Fruit fly (Drosophila melanogaster) whole organism, embryonic: ENCODE data around the gene SmydA-2.

ENCODE experiments used
- Atf-2 ChIP-seq: fragments of 200-800 bp; sonication (Bioruptor generic); optimal IDR thresholded peaks from 2 replicates; lab custom pipeline; 2016; ENCODE audit warnings: missing biosample characterization, missing genetic modification characterization
- CG10366 ChIP-seq: fragments of 200-800 bp; sonication (Bioruptor generic); IDR thresholded peaks from 2 replicates; pipeline ENCODE4 v1.3.6; 2022; ENCODE audit warnings: missing biosample characterization, missing genetic modification characterization
- CG13123 ChIP-seq: fragments of 200-800 bp; sonication (Bioruptor generic); optimal IDR thresholded peaks from 2 replicates; lab custom pipeline; 2016; ENCODE audit warnings: missing biosample characterization, missing genetic modification characterization
- CG13894 ChIP-seq: fragments of 200-800 bp; sonication (Bioruptor generic); optimal IDR thresholded peaks from 3 replicates; lab custom pipeline; 2018; ENCODE audit warnings: missing biosample characterization, mild to moderate bottlenecking, missing genetic modification characterization, moderate library complexity
- CG14050 ChIP-seq: fragments of 200-800 bp; sonication (Bioruptor generic); IDR thresholded peaks from 3 replicates; pipeline ENCODE4 v1.3.6; 2022; ENCODE audit warnings: missing biosample characterization, missing genetic modification characterization
- CG14441 ChIP-seq: fragments of 200-800 bp; sonication (Bioruptor generic); IDR thresholded peaks from 2 replicates; pipeline ENCODE4 v1.3.6; 2022; ENCODE audit warnings: missing biosample characterization, missing genetic modification characterization
- CG15479 ChIP-seq: fragments of 200-800 bp; sonication (Bioruptor generic); optimal IDR thresholded peaks from 3 replicates; lab custom pipeline; 2019; ENCODE audit warnings: missing biosample characterization, mild to moderate bottlenecking, missing genetic modification characterization, moderate library complexity
- CG15514 ChIP-seq: fragments of 200-800 bp; sonication (Bioruptor generic); optimal IDR thresholded peaks from 3 replicates; lab custom pipeline; 2017; ENCODE audit warnings: missing biosample characterization, missing genetic modification characterization, mild to moderate bottlenecking, moderate library complexity, missing genetic modification reagents
- CG17186 ChIP-seq: fragments of 200-800 bp; sonication (Bioruptor generic); optimal IDR thresholded peaks from 3 replicates; lab custom pipeline; 2017; ENCODE audit warnings: missing biosample characterization, missing genetic modification reagents, missing genetic modification characterization
- CG3726 ChIP-seq: fragments of 200-800 bp; sonication (Bioruptor generic); IDR thresholded peaks from 3 replicates; pipeline ENCODE4, ENCODE4 v1.3.6; 2022; ENCODE audit warnings: missing biosample characterization, missing genetic modification characterization
- CG6813 ChIP-seq: fragments of 200-800 bp; sonication (Bioruptor generic); optimal IDR thresholded peaks from 2 replicates; lab custom pipeline; 2017; ENCODE audit warnings: missing biosample characterization, missing genetic modification characterization, mild to moderate bottlenecking, moderate library complexity, missing genetic modification reagents
- CG7372 ChIP-seq: fragments of 200-800 bp; sonication (Bioruptor generic); IDR thresholded peaks from 2 replicates; pipeline ENCODE4 v1.3.6; 2022; ENCODE audit warnings: missing biosample characterization, missing genetic modification characterization
- CG7928 ChIP-seq: fragments of 200-800 bp; sonication (Bioruptor generic); optimal IDR thresholded peaks from 2 replicates; lab custom pipeline; 2017; ENCODE audit warnings: missing biosample characterization, mild to moderate bottlenecking, missing genetic modification characterization
- CG8944 ChIP-seq: fragments of 200-800 bp; sonication (Bioruptor generic); optimal IDR thresholded peaks from 3 replicates; lab custom pipeline; 2016; ENCODE audit warnings: missing biosample characterization, missing genetic modification characterization
- CkIIα-i1 ChIP-seq: fragments of 200-800 bp; sonication (Bioruptor generic); IDR thresholded peaks from 2 replicates; pipeline ENCODE4 v1.3.6; 2022; ENCODE audit warnings: missing biosample characterization, missing genetic modification characterization
- CoRest ChIP-seq: fragments of 200-800 bp; sonication (Bioruptor generic); optimal IDR thresholded peaks from 3 replicates; lab custom pipeline; 2018; ENCODE audit warnings: missing biosample characterization, mild to moderate bottlenecking, missing genetic modification characterization, moderate library complexity
- D ChIP-seq, 2 experiments: fragments of 200-800 bp in 1 of 2; fragments of >200 bp in 1 of 2; sonication (Bioruptor generic) in 1 of 2; optimal IDR thresholded peaks; 2 replicates in 1 of 2; 3 replicates in 1 of 2; lab custom pipeline; 2017; ENCODE audit warnings: mild to moderate bottlenecking in 1 of 2, missing biosample characterization in 1 of 2, missing genetic modification characterization in 1 of 2, missing genetic modification reagents in 1 of 2
- Dip2 ChIP-seq: fragments of 200-800 bp; sonication (Bioruptor generic); IDR thresholded peaks from 2 replicates; pipeline ENCODE4 v1.3.6; 2022; ENCODE audit warnings: missing biosample characterization, missing genetic modification characterization
- Dll ChIP-seq: fragments of 200-800 bp; sonication (Bioruptor generic); IDR thresholded peaks from 4 replicates; pipeline ENCODE4 v1.3.6; 2022; ENCODE audit warnings: missing biosample characterization, missing genetic modification characterization; ENCODE audit not compliant: partially characterized antibody
- Ets97D ChIP-seq: fragments of 200-800 bp; sonication (Bioruptor generic); optimal IDR thresholded peaks from 3 replicates; lab custom pipeline; 2016; ENCODE audit warnings: missing biosample characterization, missing genetic modification characterization
- HHEX ChIP-seq: fragments of 200-800 bp; sonication (Bioruptor generic); optimal IDR thresholded peaks from 3 replicates; lab custom pipeline; 2017; ENCODE audit warnings: missing biosample characterization, mild to moderate bottlenecking, missing genetic modification characterization, missing genetic modification reagents
- Lhr ChIP-seq: fragments of 200-800 bp; sonication (Bioruptor generic); optimal IDR thresholded peaks from 3 replicates; lab custom pipeline; 2017; ENCODE audit warnings: mild to moderate bottlenecking, missing biosample characterization, missing genetic modification reagents, missing genetic modification characterization
- Nf-YC ChIP-seq: fragments of 200-800 bp; optimal IDR thresholded peaks from 3 replicates; lab custom pipeline; 2019; ENCODE audit warnings: missing biosample characterization, mild to moderate bottlenecking, missing genetic modification characterization, moderate library complexity
- Rx ChIP-seq: fragments of 200-800 bp; sonication (Bioruptor generic); IDR thresholded peaks from 2 replicates; pipeline ENCODE4 v1.3.6; 2022; ENCODE audit warnings: missing biosample characterization, missing genetic modification characterization
- Stat92E ChIP-seq, 3 experiments: fragments of >200 bp in 2 of 3; fragments of 200-800 bp in 1 of 3; sonication (Bioruptor generic) in 1 of 3; optimal IDR thresholded peaks; 2 replicates each; lab custom pipeline; 2017 to 2019; ENCODE audit warnings: missing biosample characterization in 3 of 3, missing genetic modification characterization in 3 of 3, mild to moderate bottlenecking in 1 of 3, moderate library complexity in 1 of 3
- cad ChIP-seq: fragments of >200 bp; optimal IDR thresholded peaks from 2 replicates; lab custom pipeline; 2017; ENCODE audit warnings: missing biosample characterization, missing genetic modification characterization
- caup ChIP-seq: fragments of 200-800 bp; sonication (Bioruptor generic); optimal IDR thresholded peaks from 3 replicates; lab custom pipeline; 2017; ENCODE audit warnings: missing biosample characterization, mild to moderate bottlenecking, missing genetic modification characterization, moderate library complexity; ENCODE audit not compliant: severe bottlenecking
- cg ChIP-seq: fragments of 200-800 bp; sonication (Bioruptor generic); optimal IDR thresholded peaks from 3 replicates; lab custom pipeline; 2019; ENCODE audit warnings: missing biosample characterization, mild to moderate bottlenecking, missing genetic modification characterization, moderate library complexity
- chif ChIP-seq, 2 experiments: fragments of 200-800 bp; sonication (Bioruptor generic); optimal IDR thresholded peaks; 3 replicates each; lab custom pipeline; 2016; ENCODE audit warnings: missing biosample characterization in 2 of 2, missing genetic modification characterization in 2 of 2
- gsb-n ChIP-seq: fragments of 200-800 bp; sonication (Bioruptor generic); optimal IDR thresholded peaks from 3 replicates; lab custom pipeline; 2018; ENCODE audit warnings: missing biosample characterization, mild to moderate bottlenecking, missing genetic modification characterization
- hth ChIP-seq: fragments of >200 bp; optimal IDR thresholded peaks from 2 replicates; lab custom pipeline; 2017; ENCODE audit warnings: inconsistent platforms
- insv ChIP-seq, 2 experiments: fragments of 200-800 bp; sonication (Bioruptor generic); optimal IDR thresholded peaks; 3 replicates each; lab custom pipeline; 2016 to 2018; ENCODE audit warnings: missing biosample characterization in 2 of 2, missing genetic modification characterization in 2 of 2
- kay ChIP-seq: fragments of 200-800 bp; sonication (Bioruptor generic); optimal IDR thresholded peaks from 2 replicates; lab custom pipeline; 2016; ENCODE audit warnings: missing biosample characterization, missing genetic modification characterization
- kni ChIP-seq: fragments of 200-800 bp; sonication (Bioruptor generic); optimal IDR thresholded peaks from 3 replicates; lab custom pipeline; 2017; ENCODE audit warnings: mild to moderate bottlenecking, missing biosample characterization, missing genetic modification reagents, missing genetic modification characterization
- lab ChIP-seq: fragments of 200-800 bp; sonication (Bioruptor generic); optimal IDR thresholded peaks from 3 replicates; lab custom pipeline; 2017; ENCODE audit warnings: missing biosample characterization, missing genetic modification characterization, mild to moderate bottlenecking, moderate library complexity, missing genetic modification reagents
- lilli ChIP-seq: fragments of 200-800 bp; sonication (Bioruptor generic); optimal IDR thresholded peaks from 3 replicates; lab custom pipeline; 2016; ENCODE audit warnings: missing biosample characterization, missing genetic modification characterization
- pho ChIP-seq: fragments of 200-800 bp; sonication (Bioruptor generic); optimal IDR thresholded peaks from 2 replicates; lab custom pipeline; 2016; ENCODE audit warnings: missing biosample characterization, missing genetic modification characterization
- sens ChIP-seq: fragments of 200-800 bp; sonication (Bioruptor generic); peaks from one replicate; lab custom pipeline; 2016; ENCODE audit warnings: missing biosample characterization, missing genetic modification characterization
- twi ChIP-seq: fragments of 200-800 bp; optimal IDR thresholded peaks from 2 replicates; lab custom pipeline; 2019; ENCODE audit warnings: missing biosample characterization, mild to moderate bottlenecking, missing genetic modification characterization, moderate library complexity
- usp ChIP-seq: fragments of >200 bp; optimal IDR thresholded peaks from 2 replicates; lab custom pipeline; 2017; ENCODE audit warnings: missing biosample characterization, missing genetic modification characterization
- z ChIP-seq: fragments of 200-800 bp; sonication (Bioruptor generic); IDR thresholded peaks from 3 replicates; pipeline ENCODE4 v1.3.6; 2022; ENCODE audit warnings: missing biosample characterization, missing genetic modification characterization
- zen ChIP-seq: fragments of 200-800 bp; sonication (Bioruptor generic); optimal IDR thresholded peaks from 3 replicates; lab custom pipeline; 2018; ENCODE audit warnings: missing biosample characterization, mild to moderate bottlenecking, missing genetic modification characterization, moderate library complexity
- zen2 ChIP-seq: fragments of 200-800 bp; sonication (Bioruptor generic); IDR thresholded peaks from 3 replicates; pipeline ENCODE4 v1.3.6; 2022; ENCODE audit warnings: missing biosample characterization, missing genetic modification characterization; ENCODE audit not compliant: partially characterized antibody

The SmydA-2 gene

DNA sequence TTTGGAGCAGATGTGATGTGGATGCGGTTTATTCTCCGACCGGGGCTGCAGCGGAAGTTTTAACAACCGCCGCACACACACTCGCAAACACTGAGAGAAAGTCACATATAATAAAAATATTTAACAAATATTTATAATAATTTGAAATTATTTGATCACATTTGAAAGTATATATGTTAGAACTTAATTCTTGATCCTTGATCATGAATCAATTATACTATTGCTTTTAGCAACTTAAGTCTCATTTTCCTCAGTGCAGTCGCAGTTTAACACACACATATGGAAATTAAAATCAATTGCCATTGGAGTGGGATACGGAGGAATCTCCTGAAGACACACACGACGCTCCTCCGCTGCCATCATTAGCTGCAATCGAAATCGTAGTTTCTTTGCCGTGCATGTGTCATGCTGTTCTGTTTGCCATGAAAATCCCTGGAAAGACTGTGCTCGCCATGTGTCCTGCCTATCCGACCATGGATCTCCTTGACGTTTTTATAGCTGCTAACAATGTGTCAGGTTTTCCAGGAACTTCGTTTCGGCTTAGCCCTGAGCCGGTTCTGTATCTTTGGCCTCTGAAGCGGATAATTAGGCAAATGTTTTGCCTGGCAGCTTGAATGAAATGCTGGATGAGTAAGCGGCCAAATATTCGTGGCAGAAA, 30.2 kb upstream of the SmydA-2 start (continued):
- TF ChIP-seq CG10366 (GFP tag; lab: Robert Waterston, UW) (peak; percentile 60), CG6813 (GFP tag; lab: Kevin White, UChicago) (peak; percentile 65), usp (GFP tag; lab: Kevin White, UChicago) (no peak), chif (GFP tag; optimal IDR thresholded peaks at IDR 0.05; lab: Kevin White, UChicago) (peak in 1 of 2 experiments; percentile 37), zen2 (GFP tag; lab: Robert Waterston, UW) (no peak), CG8944 (GFP tag; lab: Kevin White, UChicago) (no peak), lilli (peak; percentile 9), z (GFP tag; lab: Robert Waterston, UW) (no peak), pho (GFP tag; lab: Kevin White, UChicago) (no peak), Nf-YC (no peak), CG17186 (GFP tag; lab: Kevin White, UChicago) (no peak), CG7928 (GFP tag; lab: Kevin White, UChicago) (no peak), CG3726 (GFP tag; lab: Robert Waterston, UW) (peak; percentile 44; the same call in 1 of the 3 replicates), Atf-2 (GFP tag; lab: Kevin White, UChicago) (no peak), Dip2 (no peak), CG15514 (GFP tag; lab: Kevin White, UChicago) (no peak), CG13123 (GFP tag; lab: Kevin White, UChicago) (peak; percentile 47), HHEX (peak; percentile 62), CG14441 (GFP tag; lab: Robert Waterston, UW) (no peak), CG13894 (tag; lab: Kevin White, UChicago) (no peak), CoRest (tag; lab: Kevin White, UChicago) (peak; percentile 82), caup (GFP tag; lab: Kevin White, UChicago) (peak; percentile 24)
- TF ChIP-seq, all 482 proteins: peak for 245

dm6 chr3L:19032676-19033075, 29.6 kb upstream of the SmydA-2 start:
- TF ChIP-seq Ets97D (GFP tag; lab: Kevin White, UChicago) (no peak), CG7372 (GFP tag; lab: Robert Waterston, UW) (no peak), kni (GFP tag; lab: Kevin White, UChicago) (peak; percentile 55), kay (GFP tag; lab: Kevin White, UChicago) (no peak), sens (GFP tag; lab: Kevin White, UChicago) (no peak), lab (GFP tag; lab: Kevin White, UChicago) (peak; percentile 2), Stat92E (GFP tag; optimal IDR thresholded peaks at IDR 0.05; lab: Kevin White, UChicago) (peak in 1 of 3 experiments; percentile 87), Lhr (GFP tag; lab: Kevin White, UChicago) (no peak), Rx (GFP tag; lab: Robert Waterston, UW) (no peak), gsb-n (tag; lab: Kevin White, UChicago) (no peak), cg (GFP tag; lab: Kevin White, UChicago) (peak; percentile 40)

- TF ChIP-seq twi (tag; lab: Kevin White, UChicago) (peak; percentile 59), CG14050 (GFP tag; lab: Robert Waterston, UW) (no peak), zen (tag; lab: Kevin White, UChicago) (peak; percentile 48), insv (GFP tag; optimal IDR thresholded peaks at IDR 0.05; lab: Kevin White, UChicago) (no peak), CG15479 (GFP tag; lab: Kevin White, UChicago) (peak; percentile 43), hth (lab: Kevin White, UChicago) (peak; percentile 11), CkIIα-i1 (no peak), cad (GFP tag; lab: Kevin White, UChicago) (peak; percentile 58), CG8944 (GFP tag; lab: Kevin White, UChicago) (no peak), D (optimal IDR thresholded peaks at IDR 0.05; lab: Kevin White, UChicago) (peak; percentile 63), D (GFP tag; optimal IDR thresholded peaks at IDR 0.05; lab: Kevin White, UChicago) (no peak), Dll (GFP tag; lab: Robert Waterston, UW) (no peak)
Measured at dm6 chr3L:19031858-19032257, 28.8 kb upstream of the SmydA-2 start.
